Worm (Caenorhabditis elegans) whole organism, young adult: ENCODE data around the gene K05F6.10.

Source experiments
- C06A6.2 ChIP-seq: fragments of 200-800 bp; sonication (Bioruptor generic); conservative IDR thresholded peaks from 2 replicates; pipeline ENCODE4 v1.3.6; 2022; ENCODE audit warnings: missing genetic modification characterization, missing compliant biosample characterization
- C17E4.6 ChIP-seq: fragments of 200-800 bp; sonication (Bioruptor generic); IDR thresholded peaks from 2 replicates; pipeline ENCODE4 v1.3.6; 2022; ENCODE audit warnings: missing genetic modification reagents, missing genetic modification characterization, missing compliant biosample characterization
- F49E8.2 ChIP-seq: sonication (generic microtip); optimal IDR thresholded peaks from 3 replicates; lab custom pipeline; 2017; ENCODE audit warnings: missing genetic modification characterization, mild to moderate bottlenecking, missing compliant biosample characterization, antibody characterized with exemption, moderate library complexity; ENCODE audit not compliant: insufficient read depth
- K11D2.4 ChIP-seq: fragments of 200-800 bp; sonication (Bioruptor generic); IDR thresholded peaks from 2 replicates; pipeline ENCODE4 v1.3.6; 2022; ENCODE audit warnings: missing genetic modification reagents, missing genetic modification characterization, missing compliant biosample characterization
- K12H6.12 ChIP-seq: fragments of 200-800 bp; sonication (Bioruptor generic); optimal IDR thresholded peaks from 2 replicates; lab custom pipeline; 2018; ENCODE audit warnings: mild to moderate bottlenecking, missing genetic modification characterization, missing compliant biosample characterization
- ZK185.1 ChIP-seq: sonication (generic microtip); optimal IDR thresholded peaks from 2 replicates; lab custom pipeline; 2016; ENCODE audit warnings: mild to moderate bottlenecking, missing genetic modification characterization, missing compliant biosample characterization; ENCODE audit not compliant: poor library complexity, severe bottlenecking
- akir-1 ChIP-seq: fragments of 200-800 bp; sonication (Bioruptor generic); optimal IDR thresholded peaks from 2 replicates; lab custom pipeline; 2018; ENCODE audit warnings: mild to moderate bottlenecking, missing genetic modification characterization, moderate library complexity, missing compliant biosample characterization
- ama-1 ChIP-seq, 3 experiments: fragments of 150-350 bp in 1 of 3; sonication (generic microtip) in 2 of 3; optimal IDR thresholded peaks; 2 replicates each; lab custom pipeline; 2014 to 2018; ENCODE audit warnings: missing biosample characterization in 2 of 3, missing genetic modification characterization in 2 of 3, missing genetic modification reagents in 2 of 3
- aptf-3 ChIP-seq: fragments of 200-800 bp; sonication (Bioruptor generic); IDR thresholded peaks from 2 replicates; pipeline ENCODE4 v1.3.6; 2022; ENCODE audit warnings: missing genetic modification characterization, missing compliant biosample characterization
- ceh-100 ChIP-seq: fragments of 200-800 bp; sonication (Bioruptor generic); IDR thresholded peaks from 2 replicates; pipeline ENCODE4 v1.3.6; 2022; ENCODE audit warnings: missing genetic modification reagents, missing genetic modification characterization, missing compliant biosample characterization
- ceh-27 ChIP-seq: fragments of 200-800 bp; sonication (Bioruptor generic); optimal IDR thresholded peaks from 2 replicates; lab custom pipeline; 2018; ENCODE audit warnings: mild to moderate bottlenecking, missing genetic modification characterization, moderate library complexity, missing compliant biosample characterization
- die-1 ChIP-seq: sonication (generic microtip); optimal IDR thresholded peaks from 2 replicates; lab custom pipeline; 2016; ENCODE audit warnings: missing genotype, mild to moderate bottlenecking, missing genetic modification characterization, missing compliant biosample characterization
- egl-18 ChIP-seq: fragments of 200-800 bp; sonication (Bioruptor generic); IDR thresholded peaks from 2 replicates; pipeline ENCODE4 v1.3.6; 2022; ENCODE audit warnings: missing genetic modification reagents, missing genetic modification characterization, missing compliant biosample characterization
- him-1 ChIP-seq: sonication (generic microtip); optimal IDR thresholded peaks from 2 replicates; lab custom pipeline; 2016; ENCODE audit warnings: missing genotype, missing genetic modification reagents, missing genetic modification characterization, missing compliant biosample characterization
- hlh-26 ChIP-seq: fragments of 200-800 bp; sonication (Bioruptor generic); conservative IDR thresholded peaks from 2 replicates; pipeline ENCODE4 v1.3.6; 2022; ENCODE audit warnings: missing genetic modification reagents, missing genetic modification characterization, missing compliant biosample characterization
- hmg-1.2 ChIP-seq: fragments of 200-800 bp; sonication (Bioruptor generic); IDR thresholded peaks from 2 replicates; pipeline ENCODE4 v1.3.6; 2022; ENCODE audit warnings: missing genetic modification reagents, missing genetic modification characterization, missing compliant biosample characterization
- lag-1 ChIP-seq: fragments of 200-800 bp; sonication (Bioruptor generic); IDR thresholded peaks from 2 replicates; pipeline ENCODE4 v1.3.6; 2022; ENCODE audit warnings: missing genetic modification reagents, missing genetic modification characterization, missing compliant biosample characterization
- lsl-1 ChIP-seq: fragments of 200-800 bp; sonication (Bioruptor generic); optimal IDR thresholded peaks from 2 replicates; lab custom pipeline; 2018; ENCODE audit warnings: mild to moderate bottlenecking, missing genetic modification characterization, moderate library complexity, missing compliant biosample characterization
- mxl-1 ChIP-seq: sonication (generic microtip); optimal IDR thresholded peaks from 2 replicates; lab custom pipeline; 2016; ENCODE audit warnings: missing genetic modification characterization, missing compliant biosample characterization
- pbrm-1 ChIP-seq: fragments of 200-800 bp; sonication (Bioruptor generic); IDR thresholded peaks from 2 replicates; pipeline ENCODE4 v1.3.6; 2022; ENCODE audit warnings: missing genetic modification reagents, missing genetic modification characterization, missing compliant biosample characterization
- rpc-1 ChIP-seq, 2 experiments: fragments of 150-350 bp in 1 of 2; sonication (generic microtip) in 1 of 2; optimal IDR thresholded peaks; 2 replicates each; lab custom pipeline; 2014 to 2018; ENCODE audit warnings: missing biosample characterization in 1 of 2, missing genetic modification characterization in 1 of 2, missing genetic modification reagents in 1 of 2, missing genotype in 1 of 2
- sdz-38 ChIP-seq: sonication (generic microtip); optimal IDR thresholded peaks from 2 replicates; lab custom pipeline; 2016; ENCODE audit warnings: missing genotype, missing genetic modification characterization, missing compliant biosample characterization
- sea-2 ChIP-seq: fragments of 200-800 bp; sonication (Bioruptor generic); IDR thresholded peaks from 2 replicates; pipeline ENCODE4 v1.3.6; 2022; ENCODE audit warnings: missing genetic modification characterization, missing compliant biosample characterization
- snpc-1.3 ChIP-seq: sonication (generic microtip); optimal IDR thresholded peaks from 2 replicates; lab custom pipeline; 2017; ENCODE audit warnings: missing genetic modification characterization, mild to moderate bottlenecking, missing compliant biosample characterization, antibody characterized with exemption, moderate library complexity, missing genotype, missing genetic modification reagents; ENCODE audit not compliant: insufficient read depth
- snpc-4 ChIP-seq, 5 experiments: fragments of 150-350 bp in 1 of 5; sonication (generic microtip) in 4 of 5; optimal IDR thresholded peaks; 2 replicates each; lab custom pipeline; 2014 to 2018; ENCODE audit warnings: missing genetic modification characterization in 5 of 5, missing biosample characterization in 3 of 5, antibody characterized with exemption in 2 of 5, mild to moderate bottlenecking in 2 of 5, missing compliant biosample characterization in 2 of 5, missing genotype in 2 of 5, moderate library complexity in 2 of 5, missing genetic modification reagents in 1 of 5
- unc-130 ChIP-seq: sonication (generic microtip); optimal IDR thresholded peaks from 2 replicates; lab custom pipeline; 2016; ENCODE audit warnings: missing genetic modification reagents, missing genetic modification characterization, missing compliant biosample characterization
- unc-62 ChIP-seq: fragments of 150-350 bp; optimal IDR thresholded peaks from 2 replicates; lab custom pipeline; 2014; ENCODE audit warnings: missing biosample characterization, missing genetic modification reagents, missing genetic modification characterization
- zfh-2 ChIP-seq: fragments of 200-800 bp; sonication (Bioruptor generic); conservative IDR thresholded peaks from 2 replicates; pipeline ENCODE4 v1.3.6; 2022; ENCODE audit warnings: missing genetic modification reagents, missing genetic modification characterization, missing compliant biosample characterization
- zim-3 ChIP-seq: sonication (generic microtip); optimal IDR thresholded peaks from 2 replicates; lab custom pipeline; 2017; ENCODE audit warnings: mild to moderate bottlenecking, missing genetic modification characterization, moderate library complexity, missing compliant biosample characterization
- ztf-18 ChIP-seq: sonication (generic microtip); optimal IDR thresholded peaks from 2 replicates; lab custom pipeline; 2016; ENCODE audit warnings: missing genotype, mild to moderate bottlenecking, missing genetic modification characterization, missing compliant biosample characterization
- ztf-25 ChIP-seq: fragments of 200-800 bp; sonication (Bioruptor generic); IDR thresholded peaks from 2 replicates; pipeline ENCODE4 v1.3.6; 2022; ENCODE audit warnings: missing genetic modification reagents, missing genetic modification characterization, missing compliant biosample characterization
- ztf-28 ChIP-seq: fragments of 200-800 bp; sonication (Bioruptor generic); IDR thresholded peaks from 2 replicates; pipeline ENCODE4 v1.3.6; 2022; ENCODE audit warnings: missing genetic modification reagents, missing genetic modification characterization, missing compliant biosample characterization
- ztf-3 ChIP-seq: fragments of 200-800 bp; sonication (Bioruptor generic); optimal IDR thresholded peaks from 2 replicates; lab custom pipeline; 2018; ENCODE audit warnings: mild to moderate bottlenecking, missing genetic modification characterization, missing compliant biosample characterization

The K05F6.10 gene

ce11 chrII:1618948-1619347 lies 43.0 kb upstream of the K05F6.10 start, which contains the start of gene fbxa-166:
Gene fbxa-166 (minus strand): TSS chrII:1619048.
- TF ChIP-seq ceh-27 (GFP tag; lab: Kevin White, UChicago): no peak
- TF ChIP-seq C17E4.6 (GFP tag; lab: Robert Waterston, UW): no peak
- no peak for TF ChIP-seq sea-2
- no peak for TF ChIP-seq aptf-3
- TF ChIP-seq pbrm-1 (GFP tag; lab: Robert Waterston, UW): no peak
- TF ChIP-seq ceh-100 (GFP tag; lab: Robert Waterston, UW): no peak
- no peak for TF ChIP-seq K11D2.4 (GFP tag; lab: Robert Waterston, UW)
- TF ChIP-seq egl-18: no peak
- no peak for TF ChIP-seq rpc-1 (optimal IDR thresholded peaks at IDR 0.05; lab: Kevin White, UChicago)
- TF ChIP-seq rpc-1 (tag; optimal IDR thresholded peaks at IDR 0.05; lab: Kevin White, UChicago): no peak
- TF ChIP-seq zfh-2 (GFP tag; lab: Robert Waterston, UW): no peak
- TF ChIP-seq die-1 (tag; lab: Kevin White, UChicago): no peak
- no peak for TF ChIP-seq lsl-1 (GFP tag; lab: Kevin White, UChicago)

- no peak for TF ChIP-seq unc-62 (GFP tag; lab: Kevin White, UChicago)
- TF ChIP-seq ZK185.1 (tag; lab: Kevin White, UChicago): no peak
- no peak for TF ChIP-seq snpc-4 (GFP tag; optimal IDR thresholded peaks at IDR 0.05; lab: Kevin White, UChicago)
- no peak for TF ChIP-seq snpc-4 (tag; optimal IDR thresholded peaks at IDR 0.05; lab: Kevin White, UChicago)
- no peak for TF ChIP-seq unc-130 (GFP tag; lab: Kevin White, UChicago)
- no peak for TF ChIP-seq ztf-28 (GFP tag; lab: Robert Waterston, UW)
- TF ChIP-seq ama-1 (optimal IDR thresholded peaks at IDR 0.05; lab: Kevin White, UChicago): no peak
- TF ChIP-seq ama-1 (GFP tag; optimal IDR thresholded peaks at IDR 0.05; lab: Kevin White, UChicago): no peak
Observed at ce11 chrII:1616382-1616781, 40.5 kb upstream of the K05F6.10 start, which contains the start of gene fbxa-165. Gene fbxa-165 (minus strand): TSS chrII:1616482.

ce11 chrII:1613972-1614371 lies 38.0 kb upstream of the K05F6.10 start, which contains the start of gene fbxa-164:
Gene fbxa-164 (minus strand): TSS chrII:1614072.
- TF ChIP-seq ama-1 (optimal IDR thresholded peaks at IDR 0.05; lab: Kevin White, UChicago): no peak
- no peak for TF ChIP-seq ama-1 (GFP tag; optimal IDR thresholded peaks at IDR 0.05; lab: Kevin White, UChicago)
- no peak for TF ChIP-seq akir-1 (GFP tag; lab: Kevin White, UChicago)
- TF ChIP-seq hlh-26 (GFP tag; lab: Robert Waterston, UW): no peak
- TF ChIP-seq ztf-3: no peak
- no peak for TF ChIP-seq him-1 (tag; lab: Kevin White, UChicago)
- no peak for TF ChIP-seq C06A6.2
- TF ChIP-seq zim-3 (tag; lab: Kevin White, UChicago): no peak
- TF ChIP-seq mxl-1 (tag; lab: Kevin White, UChicago): no peak
- TF ChIP-seq snpc-1.3 (tag; lab: Kevin White, UChicago): no peak
- TF ChIP-seq ztf-25 (GFP tag; lab: Robert Waterston, UW): no peak
- no peak for TF ChIP-seq K12H6.12 (tag; lab: Kevin White, UChicago)
- no peak for TF ChIP-seq hmg-1.2
- no peak for TF ChIP-seq sdz-38 (tag; lab: Kevin White, UChicago)
- no peak for TF ChIP-seq ztf-18 (tag; lab: Kevin White, UChicago)

- TF ChIP-seq lag-1 (GFP tag; lab: Robert Waterston, UW) (no peak), snpc-4 (GFP tag; optimal IDR thresholded peaks at IDR 0.05; lab: Kevin White, UChicago) (no peak), snpc-4 (tag; optimal IDR thresholded peaks at IDR 0.05; lab: Kevin White, UChicago) (no peak), K12H6.12 (tag; lab: Kevin White, UChicago) (no peak), F49E8.2 (tag; lab: Kevin White, UChicago) (no peak), akir-1 (GFP tag; lab: Kevin White, UChicago) (no peak)
Observed at ce11 chrII:1610630-1611029, 34.7 kb upstream of the K05F6.10 start, which contains the start of gene fbxa-163. Gene fbxa-163 (minus strand): TSS chrII:1610730.
